Worm (Caenorhabditis elegans) whole organism, L2 larva: ENCODE results near the gene T04A8.7.

ENCODE experiments used
- C34F6.9 ChIP-seq: fragments of 150-350 bp; optimal IDR thresholded peaks from 2 replicates; lab custom pipeline; 2014; ENCODE audit warnings: missing biosample characterization, missing genetic modification characterization
- F13H6.1 ChIP-seq: sonication (generic microtip); optimal IDR thresholded peaks from 2 replicates; lab custom pipeline; 2016; ENCODE audit warnings: missing genetic modification characterization, missing compliant biosample characterization
- R02D3.7 ChIP-seq: fragments of 150-350 bp; optimal IDR thresholded peaks from 2 replicates; lab custom pipeline; 2014; ENCODE audit warnings: missing biosample characterization, missing genetic modification characterization
- Y55F3AM.14 ChIP-seq: fragments of 200-800 bp; sonication (Bioruptor generic); optimal IDR thresholded peaks from 2 replicates; lab custom pipeline; 2018; ENCODE audit warnings: mild to moderate bottlenecking, missing genetic modification characterization, missing compliant biosample characterization
- ZK546.5 ChIP-seq: sonication (generic microtip); optimal IDR thresholded peaks from 2 replicates; lab custom pipeline; 2017; ENCODE audit warnings: missing biosample characterization, missing genetic modification characterization
- alr-1 ChIP-seq: fragments of 150-350 bp; optimal IDR thresholded peaks from 2 replicates; lab custom pipeline; 2014; ENCODE audit warnings: missing biosample characterization, missing genetic modification characterization
- aly-2 ChIP-seq: fragments of 150-350 bp; optimal IDR thresholded peaks from 2 replicates; lab custom pipeline; 2014; ENCODE audit warnings: missing biosample characterization, missing genetic modification characterization
- ama-1 ChIP-seq: fragments of 150-350 bp; optimal IDR thresholded peaks from 2 replicates; lab custom pipeline; 2018; ENCODE audit warnings: inconsistent platforms
- blmp-1 ChIP-seq: sonication (generic microtip); optimal IDR thresholded peaks from 2 replicates; lab custom pipeline; 2017; ENCODE audit warnings: missing genetic modification characterization, mild to moderate bottlenecking, missing compliant biosample characterization, antibody characterized with exemption, moderate library complexity; ENCODE audit not compliant: insufficient read depth
- ceh-16 ChIP-seq: fragments of 150-350 bp; optimal IDR thresholded peaks from 2 replicates; lab custom pipeline; 2014; ENCODE audit warnings: missing biosample characterization, missing genetic modification characterization
- ceh-82 ChIP-seq: fragments of 150-350 bp; optimal IDR thresholded peaks from 2 replicates; lab custom pipeline; 2014; ENCODE audit warnings: missing biosample characterization, missing genetic modification characterization
- crh-2 ChIP-seq: sonication (generic microtip); optimal IDR thresholded peaks from 2 replicates; lab custom pipeline; 2017; ENCODE audit warnings: missing biosample characterization, missing genetic modification characterization
- dmd-4 ChIP-seq: sonication (generic microtip); optimal IDR thresholded peaks from 2 replicates; lab custom pipeline; 2017; ENCODE audit warnings: missing biosample characterization, missing genetic modification characterization
- egl-27 ChIP-seq: sonication (generic microtip); optimal IDR thresholded peaks from 3 replicates; lab custom pipeline; 2017; ENCODE audit warnings: missing biosample characterization, missing genetic modification reagents, missing genetic modification characterization
- elt-1 ChIP-seq: fragments of 150-350 bp; optimal IDR thresholded peaks from 2 replicates; lab custom pipeline; 2014; ENCODE audit warnings: missing biosample characterization, missing genetic modification characterization
- elt-3 ChIP-seq: sonication (generic microtip); optimal IDR thresholded peaks from 2 replicates; lab custom pipeline; 2017; ENCODE audit warnings: missing biosample characterization, missing genetic modification characterization
- fos-1 ChIP-seq: fragments of 150-350 bp; optimal IDR thresholded peaks from 2 replicates; lab custom pipeline; 2014; ENCODE audit warnings: missing biosample characterization, missing genetic modification characterization
- gmeb-1 ChIP-seq: fragments of 150-350 bp; optimal IDR thresholded peaks from 2 replicates; lab custom pipeline; 2014; ENCODE audit warnings: missing biosample characterization, missing genetic modification characterization
- lin-11 ChIP-seq: fragments of 150-350 bp; sonication (generic microtip); optimal IDR thresholded peaks from 2 replicates; lab custom pipeline; 2014; ENCODE audit warnings: missing biosample characterization, missing genetic modification characterization, inconsistent platforms, mixed read lengths
- lin-13 ChIP-seq: fragments of 150-350 bp; optimal IDR thresholded peaks from 2 replicates; lab custom pipeline; 2014; ENCODE audit warnings: missing biosample characterization, missing genetic modification reagents, missing genetic modification characterization
- lin-39 ChIP-seq: fragments of 150-350 bp; optimal IDR thresholded peaks from 2 replicates; lab custom pipeline; 2014; ENCODE audit warnings: missing biosample characterization, missing genetic modification reagents, missing genetic modification characterization
- lsy-2 ChIP-seq, 2 experiments: fragments of 150-350 bp in 1 of 2; sonication (generic microtip) in 1 of 2; optimal IDR thresholded peaks; 2 replicates each; lab custom pipeline; 2014 to 2017; ENCODE audit warnings: missing biosample characterization in 2 of 2, missing genetic modification characterization in 2 of 2
- mab-5 ChIP-seq: fragments of 150-350 bp; optimal IDR thresholded peaks from 2 replicates; lab custom pipeline; 2014; ENCODE audit warnings: missing biosample characterization, missing genetic modification characterization
- mbf-1 ChIP-seq: sonication (generic microtip); optimal IDR thresholded peaks from 2 replicates; lab custom pipeline; 2017; ENCODE audit warnings: missing biosample characterization, missing genetic modification characterization
- mdl-1 ChIP-seq, 2 experiments: fragments of 150-350 bp in 1 of 2; sonication (generic microtip) in 1 of 2; optimal IDR thresholded peaks; 2 replicates each; lab custom pipeline; 2017; ENCODE audit warnings: missing biosample characterization in 2 of 2, missing genetic modification characterization in 2 of 2
- nhr-10 ChIP-seq: sonication (generic microtip); optimal IDR thresholded peaks from 2 replicates; lab custom pipeline; 2017; ENCODE audit warnings: missing biosample characterization, missing genetic modification characterization
- nhr-11 ChIP-seq: fragments of 150-350 bp; optimal IDR thresholded peaks from 2 replicates; lab custom pipeline; 2014; ENCODE audit warnings: missing biosample characterization, missing genetic modification characterization
- nhr-12 ChIP-seq: fragments of 150-350 bp; optimal IDR thresholded peaks from 2 replicates; lab custom pipeline; 2014; ENCODE audit warnings: missing biosample characterization, missing genetic modification characterization
- nhr-129 ChIP-seq: fragments of 150-350 bp; optimal IDR thresholded peaks from 2 replicates; lab custom pipeline; 2014; ENCODE audit warnings: missing biosample characterization, missing genetic modification characterization
- nhr-21 ChIP-seq: fragments of 150-350 bp; optimal IDR thresholded peaks from 2 replicates; lab custom pipeline; 2014; ENCODE audit warnings: missing biosample characterization, missing genetic modification characterization
- nhr-23 ChIP-seq: fragments of 150-350 bp; optimal IDR thresholded peaks from 2 replicates; lab custom pipeline; 2014; ENCODE audit warnings: missing biosample characterization, missing genetic modification reagents, missing genetic modification characterization
- nhr-237 ChIP-seq: fragments of 150-350 bp; optimal IDR thresholded peaks from 2 replicates; lab custom pipeline; 2014; ENCODE audit warnings: missing biosample characterization, missing genetic modification characterization
- nhr-25 ChIP-seq: fragments of 150-350 bp; sonication (generic microtip); optimal IDR thresholded peaks from 3 replicates; lab custom pipeline; 2014; ENCODE audit warnings: missing biosample characterization, missing genetic modification characterization
- nhr-6 ChIP-seq: fragments of 150-350 bp; optimal IDR thresholded peaks from 2 replicates; lab custom pipeline; 2014; ENCODE audit warnings: missing biosample characterization, missing genetic modification characterization
- nhr-77 ChIP-seq: fragments of 150-350 bp; optimal IDR thresholded peaks from 2 replicates; lab custom pipeline; 2014; ENCODE audit warnings: missing biosample characterization, missing genetic modification characterization
- peb-1 ChIP-seq: fragments of 150-350 bp; optimal IDR thresholded peaks from 2 replicates; lab custom pipeline; 2014; ENCODE audit warnings: missing biosample characterization, missing genetic modification characterization
- sem-4 ChIP-seq: fragments of 150-350 bp; optimal IDR thresholded peaks from 2 replicates; lab custom pipeline; 2014; ENCODE audit warnings: missing biosample characterization, missing genetic modification reagents, missing genetic modification characterization
- skn-1 ChIP-seq: sonication (generic microtip); optimal IDR thresholded peaks from 2 replicates; lab custom pipeline; 2017; ENCODE audit warnings: missing biosample characterization, missing genetic modification characterization
- sma-3 ChIP-seq: sonication (generic microtip); optimal IDR thresholded peaks from 2 replicates; lab custom pipeline; 2016; ENCODE audit warnings: missing genetic modification reagents, missing genetic modification characterization, missing compliant biosample characterization
- sma-9 ChIP-seq, 2 experiments: fragments of 150-350 bp in 1 of 2; sonication (generic microtip) in 1 of 2; optimal IDR thresholded peaks; 2 replicates each; lab custom pipeline; 2014 to 2016; ENCODE audit warnings: missing genetic modification characterization in 2 of 2, mild to moderate bottlenecking in 1 of 2, missing biosample characterization in 1 of 2, missing compliant biosample characterization in 1 of 2, missing genetic modification reagents in 1 of 2, moderate library complexity in 1 of 2
- snpc-4 ChIP-seq: fragments of 150-350 bp; optimal IDR thresholded peaks from 2 replicates; lab custom pipeline; 2014; ENCODE audit warnings: missing biosample characterization, missing genetic modification characterization
- unc-39 ChIP-seq: fragments of 150-350 bp; optimal IDR thresholded peaks from 2 replicates; lab custom pipeline; 2014; ENCODE audit warnings: missing biosample characterization, missing genetic modification characterization
- unc-55 ChIP-seq: fragments of 150-350 bp; sonication (generic microtip); optimal IDR thresholded peaks from 3 replicates; lab custom pipeline; 2014; ENCODE audit warnings: missing biosample characterization, missing genetic modification reagents, missing genetic modification characterization
- unc-62 ChIP-seq: fragments of 150-350 bp; optimal IDR thresholded peaks from 2 replicates; lab custom pipeline; 2014; ENCODE audit warnings: missing biosample characterization, missing genetic modification reagents, missing genetic modification characterization
- zag-1 ChIP-seq: fragments of 150-350 bp; optimal IDR thresholded peaks from 2 replicates; lab custom pipeline; 2014; ENCODE audit warnings: missing biosample characterization, missing genetic modification characterization
- ztf-1 ChIP-seq: fragments of 200-800 bp; sonication (Bioruptor generic); conservative IDR thresholded peaks from 2 replicates; pipeline ENCODE4 v1.3.6; 2022; ENCODE audit warnings: missing genetic modification characterization, missing compliant biosample characterization
- ztf-11 ChIP-seq: sonication (generic microtip); optimal IDR thresholded peaks from 2 replicates; lab custom pipeline; 2017; ENCODE audit warnings: missing biosample characterization, missing genetic modification characterization
- ztf-4 ChIP-seq: fragments of 150-350 bp; optimal IDR thresholded peaks from 2 replicates; lab custom pipeline; 2014; ENCODE audit warnings: missing biosample characterization, missing genetic modification characterization

The T04A8.7 gene

ce11 chrIII:4720620-4721227 lies 25.6 kb downstream of the T04A8.7 start, which contains the start of gene emb-5 (continued):
- TF ChIP-seq mab-5 (tag; lab: Kevin White, UChicago) (peak; percentile 75), mbf-1 (tag; lab: Kevin White, UChicago) (no peak), dmd-4 (tag; lab: Kevin White, UChicago) (no peak), elt-3 (tag; lab: Kevin White, UChicago) (no peak), ceh-82 (tag; lab: Kevin White, UChicago) (no peak), blmp-1 (tag; lab: Kevin White, UChicago) (no peak), ceh-16 (tag; lab: Kevin White, UChicago) (no peak), R02D3.7 (no peak), mdl-1 (tag; optimal IDR thresholded peaks at IDR 0.05; lab: Kevin White, UChicago) (no peak), nhr-25 (tag; lab: Kevin White, UChicago) (no peak), nhr-129 (tag; lab: Kevin White, UChicago) (peak; percentile 71), unc-55 (peak; percentile 83), peb-1 (no peak), aly-2 (no peak)
- TF ChIP-seq, all 48 proteins: peak for 13

DNA sequence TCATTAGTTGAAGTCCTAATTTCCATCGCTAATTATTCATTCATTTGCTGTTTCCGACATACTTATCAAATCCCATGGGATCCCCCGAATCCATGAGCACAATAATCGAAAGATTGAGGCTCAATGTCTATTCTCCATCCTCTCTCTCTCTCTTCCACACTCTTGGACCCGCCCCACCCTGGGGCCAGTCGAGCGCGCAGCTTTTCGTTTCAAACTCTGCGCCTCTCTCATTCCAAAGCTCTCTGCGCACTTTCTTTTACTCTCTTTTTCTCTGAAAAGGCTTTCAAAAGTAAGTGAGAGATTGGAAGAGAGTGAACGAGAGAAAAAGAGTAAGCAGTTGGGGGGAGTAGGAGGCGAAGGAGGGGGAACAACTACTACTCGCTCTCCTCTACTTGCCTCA lies 26.6 kb downstream of the T04A8.7 start, which contains the start of gene acy-1:
Gene acy-1 (plus strand): TSS at position 346 of the 400 bp plus-strand sequence.
- peak; percentile 79 for TF ChIP-seq crh-2 (tag; lab: Kevin White, UChicago)
- TF ChIP-seq unc-39 (tag; lab: Kevin White, UChicago) = no peak
- TF ChIP-seq ztf-11 (tag; lab: Kevin White, UChicago) = no peak
- no peak for TF ChIP-seq nhr-12 (tag; lab: Kevin White, UChicago)
- peak; percentile 45 for TF ChIP-seq nhr-6 (tag; lab: Kevin White, UChicago)
- TF ChIP-seq sma-9 (GFP tag; optimal IDR thresholded peaks at IDR 0.05; lab: Kevin White, UChicago) = peak; percentile 67
- no peak for TF ChIP-seq sma-9 (tag; optimal IDR thresholded peaks at IDR 0.05; lab: Kevin White, UChicago)
- peak; percentile 95 for TF ChIP-seq unc-55
- TF ChIP-seq snpc-4 (tag; lab: Kevin White, UChicago) = no peak
- TF ChIP-seq nhr-10 (tag; lab: Kevin White, UChicago) = no peak
- no peak for TF ChIP-seq ZK546.5 (tag; lab: Kevin White, UChicago)
- TF ChIP-seq gmeb-1 (tag; lab: Kevin White, UChicago) = peak; percentile 17
- no peak for TF ChIP-seq aly-2
- peak; percentile 47 for TF ChIP-seq egl-27 (tag; lab: Kevin White, UChicago)
- TF ChIP-seq unc-62 = no peak
- TF ChIP-seq nhr-129 (tag; lab: Kevin White, UChicago) = peak; percentile 84
- TF ChIP-seq lsy-2 (tag; optimal IDR thresholded peaks at IDR 0.05; lab: Kevin White, UChicago) = peak; percentile 64 to 87
- TF ChIP-seq lin-39 (tag; lab: Kevin White, UChicago) = no peak
- peak; percentile 88 for TF ChIP-seq mab-5 (tag; lab: Kevin White, UChicago)
- TF ChIP-seq sem-4 (tag; lab: Kevin White, UChicago) = peak; percentile 81
- no peak for TF ChIP-seq nhr-237 (tag; lab: Kevin White, UChicago)
- TF ChIP-seq fos-1 (tag; lab: Kevin White, UChicago) = peak; percentile 57
- TF ChIP-seq elt-3 (tag; lab: Kevin White, UChicago) = no peak
- TF ChIP-seq peb-1 = no peak
- TF ChIP-seq alr-1 (tag; lab: Kevin White, UChicago) = no peak
- peak; percentile 27 for TF ChIP-seq Y55F3AM.14 (GFP tag; lab: Kevin White, UChicago)
- TF ChIP-seq ceh-82 (tag; lab: Kevin White, UChicago) = no peak
- peak; percentile 81 for TF ChIP-seq lin-13 (GFP tag; lab: Kevin White, UChicago)
- TF ChIP-seq ztf-1 (GFP tag; lab: Robert Waterston, UW) = no peak
- no peak for TF ChIP-seq blmp-1 (tag; lab: Kevin White, UChicago)
- no peak for TF ChIP-seq nhr-77
- TF ChIP-seq nhr-23 (tag; lab: Kevin White, UChicago) = no peak
- TF ChIP-seq nhr-11 (tag; lab: Kevin White, UChicago) = no peak
- TF ChIP-seq lin-11 = peak; percentile 67
- TF ChIP-seq ceh-16 (tag; lab: Kevin White, UChicago) = no peak
- no peak for TF ChIP-seq R02D3.7
- TF ChIP-seq dmd-4 (tag; lab: Kevin White, UChicago) = no peak
- no peak for TF ChIP-seq skn-1 (tag; lab: Kevin White, UChicago)
- TF ChIP-seq elt-1 (tag; lab: Kevin White, UChicago) = no peak
- no peak for TF ChIP-seq ama-1 (lab: Kevin White, UChicago)
- TF ChIP-seq ztf-4 (tag; lab: Kevin White, UChicago) = peak; percentile 56
- no peak for TF ChIP-seq nhr-21 (tag; lab: Kevin White, UChicago)
- peak in 1 of 2 experiments; percentile 34 for TF ChIP-seq mdl-1 (tag; optimal IDR thresholded peaks at IDR 0.05; lab: Kevin White, UChicago)
- TF ChIP-seq F13H6.1 (tag; lab: Kevin White, UChicago) = peak; percentile 89
- no peak for TF ChIP-seq sma-3
- peak; percentile 95 for TF ChIP-seq C34F6.9 (tag; lab: Kevin White, UChicago)
- no peak for TF ChIP-seq mbf-1 (tag; lab: Kevin White, UChicago)
- TF ChIP-seq nhr-25 (tag; lab: Kevin White, UChicago) = no peak
- TF ChIP-seq zag-1 = peak; percentile 77
